Worm (Caenorhabditis elegans) whole organism, L2 larva: Measurements from ENCODE around the gene frpr-7.
A peak's percentile ranks its signal among the peaks of the same experiment; 100 is the strongest.

Experiments
- C34F6.9 ChIP-seq: fragments of 150-350 bp; optimal IDR thresholded peaks from 2 replicates; lab custom pipeline; 2014; ENCODE audit warnings: missing biosample characterization, missing genetic modification characterization
- F13H6.1 ChIP-seq: sonication (generic microtip); optimal IDR thresholded peaks from 2 replicates; lab custom pipeline; 2016; ENCODE audit warnings: missing genetic modification characterization, missing compliant biosample characterization
- R02D3.7 ChIP-seq: fragments of 150-350 bp; optimal IDR thresholded peaks from 2 replicates; lab custom pipeline; 2014; ENCODE audit warnings: missing biosample characterization, missing genetic modification characterization
- Y55F3AM.14 ChIP-seq: fragments of 200-800 bp; sonication (Bioruptor generic); optimal IDR thresholded peaks from 2 replicates; lab custom pipeline; 2018; ENCODE audit warnings: mild to moderate bottlenecking, missing genetic modification characterization, missing compliant biosample characterization
- ZK546.5 ChIP-seq: sonication (generic microtip); optimal IDR thresholded peaks from 2 replicates; lab custom pipeline; 2017; ENCODE audit warnings: missing biosample characterization, missing genetic modification characterization
- alr-1 ChIP-seq: fragments of 150-350 bp; optimal IDR thresholded peaks from 2 replicates; lab custom pipeline; 2014; ENCODE audit warnings: missing biosample characterization, missing genetic modification characterization
- ceh-16 ChIP-seq: fragments of 150-350 bp; optimal IDR thresholded peaks from 2 replicates; lab custom pipeline; 2014; ENCODE audit warnings: missing biosample characterization, missing genetic modification characterization
- ceh-82 ChIP-seq: fragments of 150-350 bp; optimal IDR thresholded peaks from 2 replicates; lab custom pipeline; 2014; ENCODE audit warnings: missing biosample characterization, missing genetic modification characterization
- crh-2 ChIP-seq: sonication (generic microtip); optimal IDR thresholded peaks from 2 replicates; lab custom pipeline; 2017; ENCODE audit warnings: missing biosample characterization, missing genetic modification characterization
- dmd-4 ChIP-seq: sonication (generic microtip); optimal IDR thresholded peaks from 2 replicates; lab custom pipeline; 2017; ENCODE audit warnings: missing biosample characterization, missing genetic modification characterization
- elt-1 ChIP-seq: fragments of 150-350 bp; optimal IDR thresholded peaks from 2 replicates; lab custom pipeline; 2014; ENCODE audit warnings: missing biosample characterization, missing genetic modification characterization
- elt-3 ChIP-seq: sonication (generic microtip); optimal IDR thresholded peaks from 2 replicates; lab custom pipeline; 2017; ENCODE audit warnings: missing biosample characterization, missing genetic modification characterization
- fos-1 ChIP-seq: fragments of 150-350 bp; optimal IDR thresholded peaks from 2 replicates; lab custom pipeline; 2014; ENCODE audit warnings: missing biosample characterization, missing genetic modification characterization
- gmeb-1 ChIP-seq: fragments of 150-350 bp; optimal IDR thresholded peaks from 2 replicates; lab custom pipeline; 2014; ENCODE audit warnings: missing biosample characterization, missing genetic modification characterization
- lin-11 ChIP-seq: fragments of 150-350 bp; sonication (generic microtip); optimal IDR thresholded peaks from 2 replicates; lab custom pipeline; 2014; ENCODE audit warnings: missing biosample characterization, missing genetic modification characterization, inconsistent platforms, mixed read lengths
- lsy-2 ChIP-seq, 2 experiments: fragments of 150-350 bp in 1 of 2; sonication (generic microtip) in 1 of 2; optimal IDR thresholded peaks; 2 replicates each; lab custom pipeline; 2014 to 2017; ENCODE audit warnings: missing biosample characterization in 2 of 2, missing genetic modification characterization in 2 of 2
- mab-5 ChIP-seq: fragments of 150-350 bp; optimal IDR thresholded peaks from 2 replicates; lab custom pipeline; 2014; ENCODE audit warnings: missing biosample characterization, missing genetic modification characterization
- mbf-1 ChIP-seq: sonication (generic microtip); optimal IDR thresholded peaks from 2 replicates; lab custom pipeline; 2017; ENCODE audit warnings: missing biosample characterization, missing genetic modification characterization
- mdl-1 ChIP-seq, 2 experiments: fragments of 150-350 bp in 1 of 2; sonication (generic microtip) in 1 of 2; optimal IDR thresholded peaks; 2 replicates each; lab custom pipeline; 2017; ENCODE audit warnings: missing biosample characterization in 2 of 2, missing genetic modification characterization in 2 of 2
- nhr-10 ChIP-seq: sonication (generic microtip); optimal IDR thresholded peaks from 2 replicates; lab custom pipeline; 2017; ENCODE audit warnings: missing biosample characterization, missing genetic modification characterization
- nhr-12 ChIP-seq: fragments of 150-350 bp; optimal IDR thresholded peaks from 2 replicates; lab custom pipeline; 2014; ENCODE audit warnings: missing biosample characterization, missing genetic modification characterization
- nhr-21 ChIP-seq: fragments of 150-350 bp; optimal IDR thresholded peaks from 2 replicates; lab custom pipeline; 2014; ENCODE audit warnings: missing biosample characterization, missing genetic modification characterization
- nhr-237 ChIP-seq: fragments of 150-350 bp; optimal IDR thresholded peaks from 2 replicates; lab custom pipeline; 2014; ENCODE audit warnings: missing biosample characterization, missing genetic modification characterization
- peb-1 ChIP-seq: fragments of 150-350 bp; optimal IDR thresholded peaks from 2 replicates; lab custom pipeline; 2014; ENCODE audit warnings: missing biosample characterization, missing genetic modification characterization
- sem-4 ChIP-seq: fragments of 150-350 bp; optimal IDR thresholded peaks from 2 replicates; lab custom pipeline; 2014; ENCODE audit warnings: missing biosample characterization, missing genetic modification reagents, missing genetic modification characterization
- sma-9 ChIP-seq, 2 experiments: fragments of 150-350 bp in 1 of 2; sonication (generic microtip) in 1 of 2; optimal IDR thresholded peaks; 2 replicates each; lab custom pipeline; 2014 to 2016; ENCODE audit warnings: missing genetic modification characterization in 2 of 2, mild to moderate bottlenecking in 1 of 2, missing biosample characterization in 1 of 2, missing compliant biosample characterization in 1 of 2, missing genetic modification reagents in 1 of 2, moderate library complexity in 1 of 2
- snpc-4 ChIP-seq: fragments of 150-350 bp; optimal IDR thresholded peaks from 2 replicates; lab custom pipeline; 2014; ENCODE audit warnings: missing biosample characterization, missing genetic modification characterization
- unc-39 ChIP-seq: fragments of 150-350 bp; optimal IDR thresholded peaks from 2 replicates; lab custom pipeline; 2014; ENCODE audit warnings: missing biosample characterization, missing genetic modification characterization
- unc-55 ChIP-seq: fragments of 150-350 bp; sonication (generic microtip); optimal IDR thresholded peaks from 3 replicates; lab custom pipeline; 2014; ENCODE audit warnings: missing biosample characterization, missing genetic modification reagents, missing genetic modification characterization
- unc-62 ChIP-seq: fragments of 150-350 bp; optimal IDR thresholded peaks from 2 replicates; lab custom pipeline; 2014; ENCODE audit warnings: missing biosample characterization, missing genetic modification reagents, missing genetic modification characterization
- zag-1 ChIP-seq: fragments of 150-350 bp; optimal IDR thresholded peaks from 2 replicates; lab custom pipeline; 2014; ENCODE audit warnings: missing biosample characterization, missing genetic modification characterization
- ztf-1 ChIP-seq: fragments of 200-800 bp; sonication (Bioruptor generic); conservative IDR thresholded peaks from 2 replicates; pipeline ENCODE4 v1.3.6; 2022; ENCODE audit warnings: missing genetic modification characterization, missing compliant biosample characterization
- ztf-11 ChIP-seq: sonication (generic microtip); optimal IDR thresholded peaks from 2 replicates; lab custom pipeline; 2017; ENCODE audit warnings: missing biosample characterization, missing genetic modification characterization

The frpr-7 gene

ce11 chrX:17521425-17521824 is 58.3 kb downstream of the frpr-7 start:
- TF ChIP-seq C34F6.9 (peak; percentile 19), Y55F3AM.14 (no peak), crh-2 (no peak), mdl-1 (tag; optimal IDR thresholded peaks at IDR 0.05; lab: Kevin White, UChicago) (peak in 1 of 2 experiments; percentile 29), lsy-2 (tag; optimal IDR thresholded peaks at IDR 0.05; lab: Kevin White, UChicago) (peak in 1 of 2 experiments; percentile 8), sem-4 (peak; percentile 44)

ce11 chrX:17519476-17519875 is 60.2 kb downstream of the frpr-7 start:
- peak; percentile 52 for TF ChIP-seq F13H6.1
- no peak for TF ChIP-seq R02D3.7
- TF ChIP-seq sem-4, result peak; percentile 27
- no peak for TF ChIP-seq fos-1 (tag; lab: Kevin White, UChicago)
- no peak for TF ChIP-seq unc-62
- TF ChIP-seq elt-3 (tag; lab: Kevin White, UChicago), result no peak
- TF ChIP-seq zag-1 (tag; lab: Kevin White, UChicago), result peak; percentile 36
- TF ChIP-seq nhr-10, result no peak
- no peak for TF ChIP-seq nhr-12
- no peak for TF ChIP-seq ceh-82 (tag; lab: Kevin White, UChicago)
- peak; percentile 53 for TF ChIP-seq Y55F3AM.14
- peak; percentile 12 for TF ChIP-seq lin-11 (tag; lab: Kevin White, UChicago)
- TF ChIP-seq dmd-4 (tag; lab: Kevin White, UChicago), result no peak
- TF ChIP-seq ztf-1 (GFP tag; lab: Robert Waterston, UW), result no peak
- TF ChIP-seq nhr-21 (tag; lab: Kevin White, UChicago), result no peak
- no peak for TF ChIP-seq ceh-16
- no peak for TF ChIP-seq unc-39 (tag; lab: Kevin White, UChicago)
- peak; percentile 24 for TF ChIP-seq C34F6.9
- TF ChIP-seq gmeb-1 (tag; lab: Kevin White, UChicago), result no peak
- TF ChIP-seq mdl-1 (tag; optimal IDR thresholded peaks at IDR 0.05; lab: Kevin White, UChicago), result peak in 1 of 2 experiments; percentile 77
- TF ChIP-seq lsy-2 (tag; optimal IDR thresholded peaks at IDR 0.05; lab: Kevin White, UChicago), result peak in 1 of 2 experiments; percentile 29
- TF ChIP-seq sma-9 (GFP tag; optimal IDR thresholded peaks at IDR 0.05; lab: Kevin White, UChicago), result peak; percentile 4
- TF ChIP-seq sma-9 (tag; optimal IDR thresholded peaks at IDR 0.05; lab: Kevin White, UChicago), result no peak
- TF ChIP-seq crh-2, result peak; percentile 47
- peak; percentile 48 for TF ChIP-seq unc-55
- TF ChIP-seq ZK546.5 (tag; lab: Kevin White, UChicago), result no peak
- no peak for TF ChIP-seq ztf-11 (tag; lab: Kevin White, UChicago)
- TF ChIP-seq snpc-4, result no peak
- no peak for TF ChIP-seq mab-5 (tag; lab: Kevin White, UChicago)
- no peak for TF ChIP-seq peb-1 (tag; lab: Kevin White, UChicago)
- no peak for TF ChIP-seq elt-1
- no peak for TF ChIP-seq nhr-237 (tag; lab: Kevin White, UChicago)
- no peak for TF ChIP-seq mbf-1 (tag; lab: Kevin White, UChicago)
- TF ChIP-seq alr-1 (tag; lab: Kevin White, UChicago), result no peak
- TF ChIP-seq, all 48 proteins: peak for 11

DNA sequence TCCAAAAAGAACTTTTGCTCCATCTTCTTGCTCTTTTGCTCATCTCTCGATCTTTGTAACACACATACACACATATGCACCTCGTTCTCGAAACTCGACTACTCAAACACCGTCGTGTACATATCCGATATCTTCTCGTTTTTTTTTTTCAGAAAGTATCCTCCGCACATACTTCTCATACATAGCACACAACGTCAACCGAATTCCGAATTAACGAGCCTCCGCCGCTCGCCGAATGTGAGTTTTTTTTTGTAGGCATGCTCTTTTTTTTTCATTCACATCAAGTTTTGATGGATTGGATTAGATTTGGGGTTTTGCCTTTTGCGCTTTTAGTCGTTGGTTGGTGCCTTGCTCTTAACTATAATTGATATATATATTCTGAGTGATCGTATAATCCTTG is 61.4 kb downstream of the frpr-7 start:
- peak; percentile 25 for TF ChIP-seq unc-55
- no peak for TF ChIP-seq snpc-4

DNA sequence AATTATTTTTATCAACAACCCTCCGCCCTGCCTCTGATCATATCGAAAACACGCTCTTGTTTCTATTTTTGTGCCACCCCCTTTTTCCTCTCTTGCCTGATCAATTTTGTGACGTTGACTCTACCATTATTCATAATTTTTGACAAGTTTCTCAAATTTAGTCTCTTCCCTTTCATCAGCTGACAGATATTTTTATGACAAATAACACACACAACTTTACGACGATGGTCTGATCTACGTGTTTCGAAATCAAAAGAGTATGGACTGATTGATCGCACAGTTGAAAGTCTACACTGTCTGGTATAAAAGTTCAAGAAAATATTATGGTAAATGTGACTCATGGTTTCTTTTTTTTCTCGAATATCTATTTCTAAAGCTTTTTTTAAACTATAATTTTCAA is 61.8 kb downstream of the frpr-7 start:
- no peak for TF ChIP-seq ztf-11 (tag; lab: Kevin White, UChicago)
